Worm (Caenorhabditis elegans) whole organism, early embryonic: ENCODE data around the gene K07E3.4.

Source experiments
- B0310.2 ChIP-seq: sonication (generic microtip); optimal IDR thresholded peaks from 2 replicates; lab custom pipeline; 2016; ENCODE audit warnings: mild to moderate bottlenecking, missing genetic modification characterization, missing compliant biosample characterization
- F13C5.2 ChIP-seq: sonication (generic microtip); optimal IDR thresholded peaks from 2 replicates; lab custom pipeline; 2017; ENCODE audit warnings: mild to moderate bottlenecking, missing genetic modification characterization, inconsistent platforms, missing compliant biosample characterization
- aly-1 ChIP-seq: sonication (generic microtip); optimal IDR thresholded peaks from 2 replicates; lab custom pipeline; 2016; ENCODE audit warnings: missing genetic modification characterization, missing compliant biosample characterization
- ama-1 ChIP-seq: fragments of 150-350 bp; optimal IDR thresholded peaks from 2 replicates; lab custom pipeline; 2014
- ceh-13 ChIP-seq: fragments of 200-800 bp; sonication (Bioruptor generic); optimal IDR thresholded peaks from 2 replicates; lab custom pipeline; 2018; ENCODE audit warnings: mild to moderate bottlenecking, missing genetic modification characterization, missing compliant biosample characterization
- ceh-36 ChIP-seq: sonication (generic microtip); optimal IDR thresholded peaks from 2 replicates; lab custom pipeline; 2016; ENCODE audit warnings: missing genetic modification characterization, inconsistent platforms, missing compliant biosample characterization
- ets-7 ChIP-seq: sonication (generic microtip); optimal IDR thresholded peaks from 2 replicates; lab custom pipeline; 2016; ENCODE audit warnings: missing genotype, missing genetic modification characterization, missing compliant biosample characterization
- flt-1 ChIP-seq: fragments of 200-800 bp; sonication (Bioruptor generic); IDR thresholded peaks from 2 replicates; pipeline ENCODE4 v1.3.6; 2022; ENCODE audit warnings: missing genetic modification characterization, missing compliant biosample characterization
- hmbx-1 ChIP-seq: sonication (generic microtip); optimal IDR thresholded peaks from 2 replicates; lab custom pipeline; 2016; ENCODE audit warnings: mild to moderate bottlenecking, missing genetic modification characterization, missing compliant biosample characterization
- hmg-4 ChIP-seq: fragments of 200-800 bp; sonication (Bioruptor generic); optimal IDR thresholded peaks from 2 replicates; lab custom pipeline; 2018; ENCODE audit warnings: mild to moderate bottlenecking, missing genetic modification characterization, missing compliant biosample characterization
- hnd-1 ChIP-seq: sonication (generic microtip); optimal IDR thresholded peaks from 2 replicates; lab custom pipeline; 2016; ENCODE audit warnings: missing genetic modification characterization, missing compliant biosample characterization
- pes-1 ChIP-seq: fragments of 200-800 bp; sonication (Bioruptor generic); IDR thresholded peaks from 2 replicates; pipeline ENCODE4 v1.3.6; 2022; ENCODE audit warnings: missing genetic modification reagents, missing genetic modification characterization, missing compliant biosample characterization
- scrt-1 ChIP-seq: fragments of 200-800 bp; sonication (Bioruptor generic); IDR thresholded peaks from 2 replicates; pipeline ENCODE4 v1.3.6; 2022; ENCODE audit warnings: missing genetic modification characterization, missing compliant biosample characterization
- sea-1 ChIP-seq: fragments of 200-800 bp; sonication (Bioruptor generic); conservative IDR thresholded peaks from 2 replicates; pipeline ENCODE4 v1.3.6; 2022; ENCODE audit warnings: missing genetic modification characterization, missing compliant biosample characterization
- tbx-11 ChIP-seq: fragments of 200-800 bp; sonication (Bioruptor generic); IDR thresholded peaks from 2 replicates; pipeline ENCODE4 v1.3.6; 2022; ENCODE audit warnings: missing genetic modification characterization, missing compliant biosample characterization
- tbx-37 ChIP-seq: fragments of 200-800 bp; sonication (Bioruptor generic); conservative IDR thresholded peaks from 2 replicates; pipeline ENCODE4 v1.3.6; 2022; ENCODE audit warnings: missing genetic modification reagents, missing genetic modification characterization, missing compliant biosample characterization
- tra-4 ChIP-seq: sonication (generic microtip); optimal IDR thresholded peaks from 2 replicates; lab custom pipeline; 2017; ENCODE audit warnings: missing genetic modification characterization, missing compliant biosample characterization

K07E3.4 gene

ce11 chrX:8109531-8109930 is 25.7 kb upstream of the K07E3.4 start:
- TF ChIP-seq hnd-1 (tag; lab: Kevin White, UChicago), result no peak
- TF ChIP-seq ama-1 (lab: Kevin White, UChicago), result no peak
- no peak for TF ChIP-seq ceh-36
- no peak for TF ChIP-seq tbx-37 (GFP tag; lab: Robert Waterston, UW)
- no peak for TF ChIP-seq aly-1 (tag; lab: Kevin White, UChicago)
- TF ChIP-seq ets-7 (tag; lab: Kevin White, UChicago), result no peak
- no peak for TF ChIP-seq pes-1 (GFP tag; lab: Robert Waterston, UW)
- TF ChIP-seq F13C5.2, result no peak
- no peak for TF ChIP-seq flt-1 (GFP tag; lab: Robert Waterston, UW)
- TF ChIP-seq hmbx-1 (tag; lab: Kevin White, UChicago), result no peak
- no peak for TF ChIP-seq tra-4 (tag; lab: Kevin White, UChicago)

ce11 chrX:8107921-8108320 is 24.1 kb upstream of the K07E3.4 start, which contains the start of gene K07E3.9:
Gene K07E3.9 (plus strand): TSS chrX:8108221.
- no peak for TF ChIP-seq aly-1 (tag; lab: Kevin White, UChicago)

- TF ChIP-seq hmg-4 (GFP tag; lab: Kevin White, UChicago), result no peak
Measured at ce11 chrX:8103899-8104298, 20.1 kb upstream of the K07E3.4 start, which contains the start of gene K07E3.2. Gene K07E3.2 (plus strand): TSS chrX:8104298.

- TF ChIP-seq ets-7 (tag; lab: Kevin White, UChicago) (no peak), ceh-36 (no peak), sea-1 (GFP tag; lab: Robert Waterston, UW) (no peak), F13C5.2 (no peak), tbx-37 (GFP tag; lab: Robert Waterston, UW) (no peak), tbx-11 (GFP tag; lab: Robert Waterston, UW) (no peak), pes-1 (GFP tag; lab: Robert Waterston, UW) (no peak), scrt-1 (GFP tag; lab: Robert Waterston, UW) (no peak), aly-1 (tag; lab: Kevin White, UChicago) (no peak)
Measured at ce11 chrX:8098813-8099360, 15.1 kb upstream of the K07E3.4 start, which contains the start of gene catp-5. Gene catp-5 (minus strand): TSS chrX:8098863.

ce11 chrX:8089916-8090315 is 6.1 kb upstream of the K07E3.4 start:
- no peak for TF ChIP-seq tbx-37 (GFP tag; lab: Robert Waterston, UW)
- no peak for TF ChIP-seq ceh-36
- TF ChIP-seq pes-1 (GFP tag; lab: Robert Waterston, UW), result no peak
- no peak for TF ChIP-seq tra-4 (tag; lab: Kevin White, UChicago)
- TF ChIP-seq flt-1 (GFP tag; lab: Robert Waterston, UW), result no peak
- TF ChIP-seq hnd-1 (tag; lab: Kevin White, UChicago), result no peak
- TF ChIP-seq aly-1 (tag; lab: Kevin White, UChicago), result no peak
- no peak for TF ChIP-seq tbx-11 (GFP tag; lab: Robert Waterston, UW)
- TF ChIP-seq sea-1 (GFP tag; lab: Robert Waterston, UW), result no peak
- no peak for TF ChIP-seq F13C5.2
- TF ChIP-seq hmg-4 (GFP tag; lab: Kevin White, UChicago), result no peak
- TF ChIP-seq B0310.2 (tag; lab: Kevin White, UChicago), result no peak
- TF ChIP-seq scrt-1 (GFP tag; lab: Robert Waterston, UW), result no peak
- no peak for TF ChIP-seq ceh-13 (GFP tag; lab: Kevin White, UChicago)
- no peak for TF ChIP-seq ama-1 (lab: Kevin White, UChicago)
- no peak for TF ChIP-seq hmbx-1 (tag; lab: Kevin White, UChicago)
- no peak for TF ChIP-seq ets-7 (tag; lab: Kevin White, UChicago)

- TF ChIP-seq sea-1 (GFP tag; lab: Robert Waterston, UW) (no peak), tbx-37 (GFP tag; lab: Robert Waterston, UW) (no peak)
Measured at ce11 chrX:8089266-8089909, 5.6 kb upstream of the K07E3.4 start.

- no peak for TF ChIP-seq sea-1 (GFP tag; lab: Robert Waterston, UW)
- no peak for TF ChIP-seq ceh-36
- TF ChIP-seq tbx-37 (GFP tag; lab: Robert Waterston, UW), result no peak
- TF ChIP-seq hnd-1 (tag; lab: Kevin White, UChicago), result no peak
- TF ChIP-seq tra-4 (tag; lab: Kevin White, UChicago), result no peak
- TF ChIP-seq F13C5.2, result no peak
- TF ChIP-seq scrt-1 (GFP tag; lab: Robert Waterston, UW), result no peak
- TF ChIP-seq B0310.2 (tag; lab: Kevin White, UChicago), result no peak
Measured at ce11 chrX:8088474-8088873, 4.7 kb upstream of the K07E3.4 start, which contains the start of gene vem-1. Gene vem-1 (minus strand): TSS chrX:8088574.
